Worm (Caenorhabditis elegans): ENCODE data around the gene flr-4.

flr-4 gene

DNA sequence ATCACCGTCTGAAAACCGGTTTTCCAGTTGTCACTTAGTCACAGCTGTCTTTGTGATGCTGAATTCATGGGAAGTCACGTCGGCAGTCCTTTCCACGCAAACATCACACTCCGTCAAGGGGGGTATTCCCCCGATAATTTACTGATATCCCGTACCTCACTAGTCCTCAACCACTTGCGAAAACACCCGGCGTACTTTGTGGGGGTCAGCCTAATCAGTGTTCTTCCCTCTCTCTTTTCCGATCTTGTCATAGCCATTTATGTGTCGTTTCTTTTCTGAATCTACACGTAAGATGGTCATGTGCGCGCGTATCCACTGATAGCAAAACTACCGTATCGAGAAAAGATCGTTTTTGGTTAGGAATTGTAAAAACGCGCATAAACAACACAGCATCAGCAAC, 9.8 kb upstream of the flr-4 start:
- TF ChIP-seq B0310.2 (tag; optimal IDR thresholded peaks at IDR 0.05): no peak
- no peak for TF ChIP-seq hnd-1 (tag; optimal IDR thresholded peaks at IDR 0.05)
- TF ChIP-seq ets-7 (tag; optimal IDR thresholded peaks at IDR 0.05): no peak
- TF ChIP-seq hmg-4 (GFP tag; optimal IDR thresholded peaks at IDR 0.05): no peak
- TF ChIP-seq ceh-36 (tag; optimal IDR thresholded peaks at IDR 0.05): no peak
- TF ChIP-seq sea-1 (GFP tag; conservative IDR thresholded peaks at IDR 0.05): no peak
- no peak for TF ChIP-seq scrt-1 (GFP tag; IDR thresholded peaks at IDR 0.05)

DNA sequence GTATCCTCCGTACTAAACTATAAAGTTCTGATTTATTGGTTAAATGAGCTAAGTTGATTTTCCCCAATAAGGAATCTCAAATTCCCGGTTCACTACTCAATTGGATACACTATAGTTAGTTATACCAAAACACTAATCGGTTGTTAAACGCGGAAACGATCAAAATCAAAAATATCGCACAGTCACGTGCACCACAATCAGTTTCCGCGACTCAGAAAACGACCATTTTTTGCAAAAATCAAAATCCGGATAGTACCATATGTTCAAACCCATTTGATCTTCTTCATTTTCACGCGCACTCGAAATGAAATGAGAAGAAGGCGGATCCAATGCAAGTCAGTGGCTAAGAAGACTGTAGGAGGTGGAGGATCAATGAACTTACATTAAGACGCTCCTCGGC, 7.7 kb upstream of the flr-4 start:
- no peak for TF ChIP-seq hnd-1 (tag; optimal IDR thresholded peaks at IDR 0.05)
- no peak for TF ChIP-seq ceh-13 (GFP tag; optimal IDR thresholded peaks at IDR 0.05)
- no peak for TF ChIP-seq aly-1 (tag; optimal IDR thresholded peaks at IDR 0.05)
- no peak for TF ChIP-seq ceh-36 (tag; optimal IDR thresholded peaks at IDR 0.05)
- TF ChIP-seq tra-4 (tag; optimal IDR thresholded peaks at IDR 0.05): no peak
- no peak for TF ChIP-seq hmg-4 (GFP tag; optimal IDR thresholded peaks at IDR 0.05)
- no peak for TF ChIP-seq sea-1 (GFP tag; conservative IDR thresholded peaks at IDR 0.05)
- no peak for TF ChIP-seq ama-1 (optimal IDR thresholded peaks at IDR 0.05)
- no peak for TF ChIP-seq hmbx-1 (tag; optimal IDR thresholded peaks at IDR 0.05)
- TF ChIP-seq B0310.2 (tag; optimal IDR thresholded peaks at IDR 0.05): no peak
- TF ChIP-seq tbx-37 (GFP tag; conservative IDR thresholded peaks at IDR 0.05): no peak
- no peak for TF ChIP-seq ets-7 (tag; optimal IDR thresholded peaks at IDR 0.05)

DNA sequence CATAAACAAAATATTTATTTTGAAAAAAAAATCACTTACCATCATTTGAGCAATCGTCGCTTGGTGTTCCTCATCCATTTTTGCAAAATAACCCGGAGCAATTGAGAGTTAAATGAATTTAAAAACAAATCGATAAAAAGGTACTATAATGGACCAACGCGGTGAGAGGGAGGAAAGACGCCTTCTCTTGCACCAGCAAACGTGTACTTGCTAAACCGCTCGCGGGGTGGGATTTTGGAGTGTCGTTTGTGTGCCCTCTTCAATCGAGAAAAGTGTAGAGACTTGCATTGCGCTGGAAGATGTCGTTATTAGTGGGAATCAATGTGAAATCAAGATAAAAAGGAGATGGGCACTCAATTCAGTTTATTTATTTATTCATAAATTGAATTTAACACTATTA, 5.4 kb upstream of the flr-4 start, which contains the start of gene H40L08.1:
TSS of gene H40L08.1 (minus strand) at position 292 of the 400 bp plus-strand sequence.
- TF ChIP-seq ceh-13 (GFP tag; optimal IDR thresholded peaks at IDR 0.05): no peak
- no peak for TF ChIP-seq F13C5.2 (tag; optimal IDR thresholded peaks at IDR 0.05)
- no peak for TF ChIP-seq flt-1 (GFP tag; IDR thresholded peaks at IDR 0.05)
- 0 out of 2 replicates have a peak, but pooled peaks have one; percentile 13 for TF ChIP-seq tbx-37 (GFP tag; conservative IDR thresholded peaks at IDR 0.05)
- no peak for TF ChIP-seq pes-1 (GFP tag; IDR thresholded peaks at IDR 0.05)

DNA sequence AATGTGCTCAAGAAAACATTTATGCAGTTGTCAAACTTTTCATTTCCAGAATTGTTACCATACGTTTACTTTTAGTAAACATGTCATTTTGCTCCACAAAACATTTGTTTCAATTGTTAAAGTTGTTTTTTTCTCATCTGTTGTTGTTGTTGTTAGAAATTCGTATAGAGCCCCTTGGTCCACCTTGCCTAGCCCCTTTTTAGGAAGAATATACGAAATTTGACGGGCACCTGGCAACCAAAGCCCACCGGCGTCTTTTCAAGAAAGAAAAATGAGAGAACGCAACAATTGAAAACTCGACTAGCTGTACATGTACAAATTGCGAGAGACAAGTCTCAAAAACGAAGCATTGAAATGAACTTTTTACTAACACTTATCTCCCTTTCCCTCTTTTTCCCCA, 4.8 kb upstream of the flr-4 start, which contains the start of gene F09B12.5:
TSS of gene F09B12.5 (plus strand) at position 301 of the 400 bp plus-strand sequence.
- no peak for TF ChIP-seq ama-1 (optimal IDR thresholded peaks at IDR 0.05)
- no peak for TF ChIP-seq B0310.2 (tag; optimal IDR thresholded peaks at IDR 0.05)
- no peak for TF ChIP-seq tra-4 (tag; optimal IDR thresholded peaks at IDR 0.05)
- TF ChIP-seq scrt-1 (GFP tag; IDR thresholded peaks at IDR 0.05): no peak
- TF ChIP-seq pes-1 (GFP tag; IDR thresholded peaks at IDR 0.05): no peak
- no peak for TF ChIP-seq hmbx-1 (tag; optimal IDR thresholded peaks at IDR 0.05)
- no peak for TF ChIP-seq flt-1 (GFP tag; IDR thresholded peaks at IDR 0.05)
- TF ChIP-seq sea-1 (GFP tag; conservative IDR thresholded peaks at IDR 0.05): no peak
- no peak for TF ChIP-seq tbx-11 (GFP tag; IDR thresholded peaks at IDR 0.05)
- TF ChIP-seq hnd-1 (tag; optimal IDR thresholded peaks at IDR 0.05): no peak
- TF ChIP-seq ets-7 (tag; optimal IDR thresholded peaks at IDR 0.05): no peak
- no peak for TF ChIP-seq aly-1 (tag; optimal IDR thresholded peaks at IDR 0.05)
- TF ChIP-seq tbx-37 (GFP tag; conservative IDR thresholded peaks at IDR 0.05): no peak
- TF ChIP-seq F13C5.2 (tag; optimal IDR thresholded peaks at IDR 0.05): no peak
- no peak for TF ChIP-seq hmg-4 (GFP tag; optimal IDR thresholded peaks at IDR 0.05)
- TF ChIP-seq ceh-36 (tag; optimal IDR thresholded peaks at IDR 0.05): no peak
- TF ChIP-seq ceh-13 (GFP tag; optimal IDR thresholded peaks at IDR 0.05): no peak

DNA sequence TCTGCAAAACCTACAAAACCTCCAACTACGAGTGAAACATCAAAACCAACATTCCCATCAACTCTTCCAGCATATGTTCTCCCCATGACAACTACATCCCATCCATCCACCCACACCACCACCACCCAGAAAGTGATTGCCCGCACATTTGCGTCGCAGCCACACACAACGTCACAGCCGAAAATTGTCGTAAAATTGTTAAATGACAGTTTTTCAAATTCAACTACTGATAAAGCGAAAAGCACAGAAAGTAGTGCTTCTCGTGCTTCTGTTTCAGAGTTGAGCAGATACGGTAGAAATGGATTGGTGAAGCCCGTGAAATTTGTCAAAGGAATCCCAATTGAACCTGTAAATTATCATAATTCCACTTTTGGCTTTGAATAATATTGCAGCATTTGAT, 1.4 kb upstream of the flr-4 start:
- no peak for TF ChIP-seq scrt-1 (GFP tag; IDR thresholded peaks at IDR 0.05)
- TF ChIP-seq flt-1 (GFP tag; IDR thresholded peaks at IDR 0.05): no peak
- no peak for TF ChIP-seq B0310.2 (tag; optimal IDR thresholded peaks at IDR 0.05)
- no peak for TF ChIP-seq ama-1 (optimal IDR thresholded peaks at IDR 0.05)
- no peak for TF ChIP-seq sea-1 (GFP tag; conservative IDR thresholded peaks at IDR 0.05)
- TF ChIP-seq tra-4 (tag; optimal IDR thresholded peaks at IDR 0.05): no peak
- no peak for TF ChIP-seq ceh-36 (tag; optimal IDR thresholded peaks at IDR 0.05)
- TF ChIP-seq tbx-37 (GFP tag; conservative IDR thresholded peaks at IDR 0.05): no peak
- no peak for TF ChIP-seq hmg-4 (GFP tag; optimal IDR thresholded peaks at IDR 0.05)
- TF ChIP-seq aly-1 (tag; optimal IDR thresholded peaks at IDR 0.05): no peak
- TF ChIP-seq hnd-1 (tag; optimal IDR thresholded peaks at IDR 0.05): no peak
- TF ChIP-seq ceh-13 (GFP tag; optimal IDR thresholded peaks at IDR 0.05): no peak
- TF ChIP-seq hmbx-1 (tag; optimal IDR thresholded peaks at IDR 0.05): no peak
- TF ChIP-seq pes-1 (GFP tag; IDR thresholded peaks at IDR 0.05): no peak
- no peak for TF ChIP-seq F13C5.2 (tag; optimal IDR thresholded peaks at IDR 0.05)
- no peak for TF ChIP-seq ets-7 (tag; optimal IDR thresholded peaks at IDR 0.05)

DNA sequence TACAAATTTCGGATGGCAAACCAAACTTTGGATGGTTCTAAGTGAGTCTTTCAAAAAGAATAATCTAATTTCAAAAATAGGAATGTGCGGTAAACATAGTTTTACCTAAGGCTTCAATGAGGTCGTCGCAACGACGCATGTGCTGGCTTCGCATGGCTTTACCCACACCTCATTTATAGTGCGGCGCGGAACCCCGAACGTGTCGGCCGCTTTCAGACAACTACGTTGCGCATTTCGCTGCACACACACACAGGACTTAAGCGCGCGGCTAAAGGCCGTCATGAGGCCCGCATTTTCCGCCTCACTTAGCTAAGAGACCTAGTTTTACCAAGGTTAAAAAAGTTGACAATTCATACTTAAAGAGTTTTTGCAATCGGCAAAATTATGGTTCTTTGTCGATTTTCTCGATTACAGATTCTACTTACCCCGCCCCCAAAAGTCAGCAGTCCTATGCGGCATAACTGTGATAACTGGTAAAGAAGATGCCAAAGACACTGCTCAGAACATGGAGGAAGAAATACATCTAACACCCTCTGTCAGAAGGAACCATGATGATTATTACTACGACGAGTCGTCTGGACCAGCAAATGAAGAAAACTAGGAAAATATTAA, 3.7 kb downstream of the flr-4 start:
- TF ChIP-seq aly-1 (tag; optimal IDR thresholded peaks at IDR 0.05): no peak
- no peak for TF ChIP-seq hnd-1 (tag; optimal IDR thresholded peaks at IDR 0.05)
- TF ChIP-seq tra-4 (tag; optimal IDR thresholded peaks at IDR 0.05): no peak
- no peak for TF ChIP-seq pes-1 (GFP tag; IDR thresholded peaks at IDR 0.05)
- no peak for TF ChIP-seq ceh-13 (GFP tag; optimal IDR thresholded peaks at IDR 0.05)
- TF ChIP-seq tbx-11 (GFP tag; IDR thresholded peaks at IDR 0.05): no peak
- TF ChIP-seq ceh-36 (tag; optimal IDR thresholded peaks at IDR 0.05): no peak
- TF ChIP-seq hmbx-1 (tag; optimal IDR thresholded peaks at IDR 0.05): no peak
- TF ChIP-seq sea-1 (GFP tag; conservative IDR thresholded peaks at IDR 0.05): no peak
- no peak for TF ChIP-seq ama-1 (optimal IDR thresholded peaks at IDR 0.05)
- TF ChIP-seq flt-1 (GFP tag; IDR thresholded peaks at IDR 0.05): no peak
- TF ChIP-seq F13C5.2 (tag; optimal IDR thresholded peaks at IDR 0.05): no peak
- TF ChIP-seq hmg-4 (GFP tag; optimal IDR thresholded peaks at IDR 0.05): no peak
- no peak for TF ChIP-seq scrt-1 (GFP tag; IDR thresholded peaks at IDR 0.05)
- TF ChIP-seq B0310.2 (tag; optimal IDR thresholded peaks at IDR 0.05): no peak
- no peak for TF ChIP-seq tbx-37 (GFP tag; conservative IDR thresholded peaks at IDR 0.05)

DNA sequence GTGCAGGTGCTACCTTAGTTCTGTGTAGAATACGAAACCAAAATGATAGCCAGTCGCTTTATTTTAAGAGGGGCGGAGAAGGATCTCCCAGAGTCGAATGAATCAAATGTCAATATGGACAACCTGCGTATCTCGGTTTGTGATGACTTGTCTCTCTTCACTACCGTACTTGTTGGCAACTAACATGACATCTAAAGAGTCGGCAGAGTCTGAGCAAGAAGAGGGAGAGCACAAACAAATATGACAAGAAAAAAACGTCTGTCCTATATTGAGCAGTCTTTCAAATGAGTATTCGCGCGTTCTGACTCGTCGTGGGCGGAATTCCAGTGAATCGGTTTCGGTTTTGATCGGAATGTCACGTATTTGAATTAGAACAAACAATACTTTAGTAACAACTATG, 5.8 kb downstream of the flr-4 start, which contains the start of gene F09B12.7:
TSS of gene F09B12.7 (minus strand) at position 101 of the 400 bp plus-strand sequence.
- TF ChIP-seq scrt-1 (GFP tag; IDR thresholded peaks at IDR 0.05) (no peak), hmbx-1 (tag; optimal IDR thresholded peaks at IDR 0.05) (no peak), aly-1 (tag; optimal IDR thresholded peaks at IDR 0.05) (no peak), tra-4 (tag; optimal IDR thresholded peaks at IDR 0.05) (no peak), F13C5.2 (tag; optimal IDR thresholded peaks at IDR 0.05) (no peak), ets-7 (tag; optimal IDR thresholded peaks at IDR 0.05) (no peak), pes-1 (GFP tag; IDR thresholded peaks at IDR 0.05) (no peak), sea-1 (GFP tag; conservative IDR thresholded peaks at IDR 0.05) (no peak), hmg-4 (GFP tag; optimal IDR thresholded peaks at IDR 0.05) (no peak), ceh-13 (GFP tag; optimal IDR thresholded peaks at IDR 0.05) (no peak), tbx-11 (GFP tag; IDR thresholded peaks at IDR 0.05) (no peak), B0310.2 (tag; optimal IDR thresholded peaks at IDR 0.05) (no peak), tbx-37 (GFP tag; conservative IDR thresholded peaks at IDR 0.05) (no peak), flt-1 (GFP tag; IDR thresholded peaks at IDR 0.05) (no peak), ama-1 (optimal IDR thresholded peaks at IDR 0.05) (no peak), hnd-1 (tag; optimal IDR thresholded peaks at IDR 0.05) (no peak), ceh-36 (tag; optimal IDR thresholded peaks at IDR 0.05) (no peak)
